Worm (Caenorhabditis elegans) whole organism, L3 larva: ENCODE measurements around the gene ogt-1.

ENCODE experiments used
- R02D3.7 ChIP-seq: fragments of 150-350 bp; optimal IDR thresholded peaks from 2 replicates; lab custom pipeline; 2014; ENCODE audit warnings: missing biosample characterization, missing genetic modification characterization
- ZK546.5 ChIP-seq: sonication (generic microtip); optimal IDR thresholded peaks from 2 replicates; lab custom pipeline; 2017; ENCODE audit warnings: missing biosample characterization, missing genetic modification characterization
- aly-2 ChIP-seq: fragments of 150-350 bp; optimal IDR thresholded peaks from 2 replicates; lab custom pipeline; 2014; ENCODE audit warnings: missing biosample characterization, missing genetic modification characterization
- ama-1 ChIP-seq: fragments of 150-350 bp; optimal IDR thresholded peaks from 2 replicates; lab custom pipeline; 2018
- ceh-16 ChIP-seq: sonication (generic microtip); optimal IDR thresholded peaks from 2 replicates; lab custom pipeline; 2017; ENCODE audit warnings: missing biosample characterization, missing genetic modification characterization
- ceh-28 ChIP-seq: fragments of 150-350 bp; optimal IDR thresholded peaks from 2 replicates; lab custom pipeline; 2014; ENCODE audit warnings: missing biosample characterization, missing genetic modification reagents, missing genetic modification characterization
- ceh-82 ChIP-seq: fragments of 150-350 bp; optimal IDR thresholded peaks from 2 replicates; lab custom pipeline; 2014; ENCODE audit warnings: missing biosample characterization, missing genetic modification characterization
- ceh-9 ChIP-seq: sonication (generic microtip); optimal IDR thresholded peaks from 2 replicates; lab custom pipeline; 2018; ENCODE audit warnings: missing biosample characterization, missing genetic modification characterization
- daf-12 ChIP-seq: fragments of 150-350 bp; optimal IDR thresholded peaks from 2 replicates; lab custom pipeline; 2014; ENCODE audit warnings: missing biosample characterization, missing genetic modification reagents, missing genetic modification characterization
- egl-27 ChIP-seq: sonication (generic microtip); optimal IDR thresholded peaks from 4 replicates; lab custom pipeline; 2017; ENCODE audit warnings: missing biosample characterization, missing genetic modification reagents, missing genetic modification characterization
- egl-5 ChIP-seq: fragments of 150-350 bp; optimal IDR thresholded peaks from 2 replicates; lab custom pipeline; 2017; ENCODE audit warnings: missing biosample characterization, missing genetic modification reagents, missing genetic modification characterization, inconsistent platforms
- elt-1 ChIP-seq: fragments of 150-350 bp; optimal IDR thresholded peaks from 2 replicates; lab custom pipeline; 2014; ENCODE audit warnings: missing biosample characterization, missing genetic modification characterization
- elt-2 ChIP-seq: sonication (generic microtip); optimal IDR thresholded peaks from 2 replicates; lab custom pipeline; 2016; ENCODE audit warnings: missing genetic modification reagents, mild to moderate bottlenecking, missing genetic modification characterization, missing compliant biosample characterization
- elt-3 ChIP-seq, 3 experiments: fragments of 150-350 bp in 1 of 3; sonication (generic microtip) in 2 of 3; optimal IDR thresholded peaks; 2 replicates in 2 of 3; 4 replicates in 1 of 3; lab custom pipeline; 2014 to 2017; ENCODE audit warnings: missing biosample characterization in 3 of 3, missing genetic modification characterization in 3 of 3
- eor-1 ChIP-seq, 2 experiments: fragments of 150-350 bp; optimal IDR thresholded peaks; 2 replicates each; lab custom pipeline; 2014 to 2018; ENCODE audit warnings: missing biosample characterization in 2 of 2, missing genetic modification characterization in 2 of 2
- fkh-10 ChIP-seq: sonication (generic microtip); optimal IDR thresholded peaks from 2 replicates; lab custom pipeline; 2017; ENCODE audit warnings: missing biosample characterization, missing genetic modification reagents, missing genetic modification characterization
- fkh-2 ChIP-seq: fragments of 150-350 bp; optimal IDR thresholded peaks from 2 replicates; lab custom pipeline; 2014; ENCODE audit warnings: missing biosample characterization, missing genetic modification reagents, missing genetic modification characterization
- fos-1 ChIP-seq: fragments of 150-350 bp; optimal IDR thresholded peaks from 2 replicates; lab custom pipeline; 2014; ENCODE audit warnings: missing biosample characterization, missing genetic modification characterization
- hmg-11 ChIP-seq: sonication (generic microtip); optimal IDR thresholded peaks from 2 replicates; lab custom pipeline; 2016; ENCODE audit warnings: missing genetic modification characterization, missing compliant biosample characterization
- jun-1 ChIP-seq: fragments of 150-350 bp; optimal IDR thresholded peaks from 2 replicates; lab custom pipeline; 2014; ENCODE audit warnings: missing biosample characterization, missing genetic modification reagents, missing genetic modification characterization
- lin-15B ChIP-seq: fragments of 150-350 bp; optimal IDR thresholded peaks from 2 replicates; lab custom pipeline; 2014; ENCODE audit warnings: missing biosample characterization, missing genetic modification characterization
- lin-39 ChIP-seq: fragments of 150-350 bp; optimal IDR thresholded peaks from 2 replicates; lab custom pipeline; 2018; ENCODE audit warnings: missing biosample characterization, missing genetic modification reagents, missing genetic modification characterization
- lsy-12 ChIP-seq: sonication (generic microtip); optimal IDR thresholded peaks from 2 replicates; lab custom pipeline; 2016; ENCODE audit warnings: mild to moderate bottlenecking, missing genetic modification characterization, missing compliant biosample characterization
- mdl-1 ChIP-seq: fragments of 150-350 bp; optimal IDR thresholded peaks from 2 replicates; lab custom pipeline; 2014; ENCODE audit warnings: missing biosample characterization, missing genetic modification characterization
- mml-1 ChIP-seq: fragments of 150-350 bp; sonication (generic microtip); optimal IDR thresholded peaks from 3 replicates; lab custom pipeline; 2014; ENCODE audit warnings: missing biosample characterization, missing genetic modification characterization
- nfya-1 ChIP-seq: sonication (generic microtip); optimal IDR thresholded peaks from 2 replicates; lab custom pipeline; 2017; ENCODE audit warnings: missing genetic modification characterization, mild to moderate bottlenecking, missing compliant biosample characterization, antibody characterized with exemption, moderate library complexity; ENCODE audit not compliant: insufficient read depth
- nhr-11 ChIP-seq: fragments of 150-350 bp; optimal IDR thresholded peaks from 2 replicates; lab custom pipeline; 2014; ENCODE audit warnings: missing biosample characterization, missing genetic modification characterization
- nhr-12 ChIP-seq: fragments of 150-350 bp; optimal IDR thresholded peaks from 2 replicates; lab custom pipeline; 2014; ENCODE audit warnings: missing biosample characterization, missing genetic modification characterization
- nhr-23 ChIP-seq: fragments of 150-350 bp; optimal IDR thresholded peaks from 2 replicates; lab custom pipeline; 2014; ENCODE audit warnings: missing biosample characterization, missing genetic modification reagents, missing genetic modification characterization
- nhr-237 ChIP-seq: fragments of 150-350 bp; optimal IDR thresholded peaks from 2 replicates; lab custom pipeline; 2014; ENCODE audit warnings: missing biosample characterization, missing genetic modification characterization
- nhr-25 ChIP-seq: sonication (generic microtip); optimal IDR thresholded peaks from 2 replicates; lab custom pipeline; 2017; ENCODE audit warnings: missing biosample characterization, missing genetic modification characterization
- nhr-28 ChIP-seq: fragments of 150-350 bp; optimal IDR thresholded peaks from 2 replicates; lab custom pipeline; 2014; ENCODE audit warnings: missing biosample characterization, missing genetic modification characterization
- nhr-43 ChIP-seq: sonication (generic microtip); optimal IDR thresholded peaks from 2 replicates; lab custom pipeline; 2016; ENCODE audit warnings: mild to moderate bottlenecking, missing genetic modification characterization, missing compliant biosample characterization; ENCODE audit not compliant: poor library complexity, severe bottlenecking
- nhr-67 ChIP-seq: fragments of 150-350 bp; optimal IDR thresholded peaks from 2 replicates; lab custom pipeline; 2014; ENCODE audit warnings: missing biosample characterization, missing genetic modification characterization
- nhr-76 ChIP-seq: fragments of 150-350 bp; sonication (generic microtip); optimal IDR thresholded peaks from 5 replicates; lab custom pipeline; 2014; ENCODE audit warnings: missing biosample characterization, missing genetic modification characterization
- nhr-77 ChIP-seq: fragments of 150-350 bp; optimal IDR thresholded peaks from 2 replicates; lab custom pipeline; 2014; ENCODE audit warnings: missing biosample characterization, missing genetic modification characterization
- pha-4 ChIP-seq: fragments of 150-350 bp; optimal IDR thresholded peaks from 2 replicates; lab custom pipeline; 2014; ENCODE audit warnings: missing biosample characterization, missing genetic modification reagents, missing genetic modification characterization
- pqm-1 ChIP-seq: fragments of 150-350 bp; optimal IDR thresholded peaks from 2 replicates; lab custom pipeline; 2017; ENCODE audit warnings: missing biosample characterization, missing genetic modification characterization, inconsistent platforms
- sea-2 ChIP-seq: fragments of 150-350 bp; sonication (generic microtip); optimal IDR thresholded peaks from 4 replicates; lab custom pipeline; 2014; ENCODE audit warnings: missing biosample characterization, missing genetic modification reagents, missing genetic modification characterization
- skn-1 ChIP-seq: fragments of 150-350 bp; optimal IDR thresholded peaks from 2 replicates; lab custom pipeline; 2014; ENCODE audit warnings: missing biosample characterization, missing genetic modification characterization
- snpc-4 ChIP-seq: fragments of 150-350 bp; optimal IDR thresholded peaks from 2 replicates; lab custom pipeline; 2014; ENCODE audit warnings: missing biosample characterization, missing genetic modification characterization
- tbx-2 ChIP-seq: sonication (generic microtip); optimal IDR thresholded peaks from 2 replicates; lab custom pipeline; 2016; ENCODE audit warnings: mild to moderate bottlenecking, missing genetic modification characterization, missing compliant biosample characterization
- unc-39 ChIP-seq: sonication (generic microtip); optimal IDR thresholded peaks from 4 replicates; lab custom pipeline; 2017; ENCODE audit warnings: missing biosample characterization, missing genetic modification characterization
- unc-62 ChIP-seq: fragments of 150-350 bp; sonication (generic microtip); optimal IDR thresholded peaks from 4 replicates; lab custom pipeline; 2014; ENCODE audit warnings: missing biosample characterization, missing genetic modification reagents, missing genetic modification characterization
- zag-1 ChIP-seq: fragments of 150-350 bp; optimal IDR thresholded peaks from 2 replicates; lab custom pipeline; 2014; ENCODE audit warnings: missing biosample characterization, missing genetic modification characterization
- ztf-11 ChIP-seq: fragments of 150-350 bp; optimal IDR thresholded peaks from 2 replicates; lab custom pipeline; 2014; ENCODE audit warnings: missing biosample characterization, missing genetic modification characterization
- ztf-4 ChIP-seq: fragments of 150-350 bp; optimal IDR thresholded peaks from 2 replicates; lab custom pipeline; 2014; ENCODE audit warnings: missing biosample characterization, missing genetic modification characterization

Gene ogt-1

ce11 chrIII:7153747-7154238, at the start of gene ogt-1:
Gene ogt-1, minus strand, starts transcription at chrIII:7153797.
- TF ChIP-seq elt-3 (tag; optimal IDR thresholded peaks at IDR 0.05; lab: Kevin White, UChicago) (no peak), ceh-28 (peak; percentile 87), daf-12 (tag; lab: Kevin White, UChicago) (no peak), nhr-11 (tag; lab: Kevin White, UChicago) (peak; percentile 6), lsy-12 (peak; percentile 58), nhr-12 (tag; lab: Kevin White, UChicago) (no peak), ama-1 (peak; percentile 80), tbx-2 (peak; percentile 61), nhr-67 (tag; lab: Kevin White, UChicago) (no peak), lin-15B (tag; lab: Kevin White, UChicago) (peak; percentile 72), unc-39 (no peak), snpc-4 (tag; lab: Kevin White, UChicago) (peak; percentile 57), egl-27 (tag; lab: Kevin White, UChicago) (peak; percentile 83), skn-1 (tag; lab: Kevin White, UChicago) (peak; percentile 63), jun-1 (tag; lab: Kevin White, UChicago) (peak; percentile 89), ztf-11 (tag; lab: Kevin White, UChicago) (no peak), ceh-9 (tag; lab: Kevin White, UChicago) (no peak), egl-5 (tag; lab: Kevin White, UChicago) (peak; percentile 86), pqm-1 (peak; percentile 77), eor-1 (tag; optimal IDR thresholded peaks at IDR 0.05; lab: Kevin White, UChicago) (peak in 1 of 2 experiments; percentile 45), nhr-25 (tag; lab: Kevin White, UChicago) (peak; percentile 96), hmg-11 (tag; lab: Kevin White, UChicago) (peak; percentile 86), elt-2 (tag; lab: Kevin White, UChicago) (peak; percentile 62), nhr-237 (no peak), mdl-1 (peak; percentile 66), fos-1 (tag; lab: Kevin White, UChicago) (peak; percentile 70), nhr-28 (tag; lab: Kevin White, UChicago) (no peak), ZK546.5 (no peak), ceh-16 (tag; lab: Kevin White, UChicago) (no peak), nfya-1 (peak; percentile 94), zag-1 (no peak), ceh-82 (tag; lab: Kevin White, UChicago) (no peak), nhr-76 (tag; lab: Kevin White, UChicago) (no peak), fkh-2 (tag; lab: Kevin White, UChicago) (no peak), mml-1 (tag; lab: Kevin White, UChicago) (no peak), sea-2 (GFP tag; lab: Kevin White, UChicago) (no peak), lin-39 (tag; lab: Kevin White, UChicago) (no peak), unc-62 (GFP tag; lab: Kevin White, UChicago) (peak; percentile 32), elt-1 (tag; lab: Kevin White, UChicago) (peak; percentile 64), nhr-43 (tag; lab: Kevin White, UChicago) (peak; percentile 84), pha-4 (tag; lab: Kevin White, UChicago) (peak; percentile 94), aly-2 (no peak), R02D3.7 (tag; lab: Kevin White, UChicago) (peak; percentile 59), ztf-4 (tag; lab: Kevin White, UChicago) (peak; percentile 52), fkh-10 (GFP tag; lab: Kevin White, UChicago) (peak; percentile 39), nhr-23 (tag; lab: Kevin White, UChicago) (peak; percentile 93), nhr-77 (tag; lab: Kevin White, UChicago) (peak; percentile 43)
